Worm (Caenorhabditis elegans): ENCODE results near the gene sluh-7.

Gene sluh-7

DNA sequence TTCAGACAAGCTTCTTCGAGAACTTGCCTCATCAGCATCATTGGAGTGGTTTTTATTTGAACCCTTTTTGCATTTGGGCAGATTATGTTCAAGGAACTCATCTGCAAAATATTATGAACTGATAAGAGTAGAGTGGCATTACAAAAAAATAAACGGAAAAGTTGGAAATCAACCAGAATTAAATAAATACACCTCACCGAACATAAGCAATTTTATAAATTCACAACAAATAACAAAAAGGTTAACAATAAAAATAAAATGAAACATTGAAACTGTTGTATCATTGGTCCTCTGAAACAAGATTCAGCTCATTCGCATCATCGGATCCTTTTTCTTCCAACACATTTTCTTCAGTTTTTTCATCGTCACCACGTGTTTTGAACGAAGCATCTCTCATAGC lies 38.3 kb downstream of the sluh-7 start, which contains the start of gene asps-1:
Gene asps-1 (minus strand): TSS at position 101 of the 400 bp plus-strand sequence.
- TF ChIP-seq xnd-1 (tag; optimal IDR thresholded peaks at IDR 0.05) (no peak), snpc-1.3 (tag; optimal IDR thresholded peaks at IDR 0.05; ENCODE audit: insufficient read depth) (no peak), egl-18 (GFP tag; IDR thresholded peaks at IDR 0.05) (no peak), aptf-3 (GFP tag; IDR thresholded peaks at IDR 0.05) (no peak), B0019.2 (GFP tag; conservative IDR thresholded peaks at IDR 0.05) (no peak), ZK185.1 (tag; optimal IDR thresholded peaks at IDR 0.05; ENCODE audit: poor library complexity, severe bottlenecking) (no peak), hrde-1 (tag; optimal IDR thresholded peaks at IDR 0.05; ENCODE audit: borderline replicate concordance) (no peak), nhr-179 (tag; optimal IDR thresholded peaks at IDR 0.05) (no peak)

DNA sequence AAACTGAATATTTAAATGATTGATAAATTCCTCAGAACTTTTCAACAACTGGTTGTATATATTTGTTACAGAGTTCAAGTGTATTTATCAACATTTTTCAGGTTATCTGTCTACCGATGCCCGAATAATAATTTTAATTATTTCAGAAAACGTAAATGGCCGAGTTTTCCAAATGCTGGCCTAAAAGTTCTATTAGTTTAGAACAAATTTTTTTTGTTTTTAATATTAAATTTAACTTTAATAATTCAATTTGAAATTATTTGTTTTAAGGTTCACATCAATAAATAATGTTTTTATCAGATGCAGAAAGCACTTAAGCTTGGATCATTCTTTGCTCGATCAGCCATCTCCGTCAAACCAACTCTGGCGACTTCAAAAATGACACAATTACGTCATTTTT lies 41.3 kb downstream of the sluh-7 start, which contains the start of gene trx-2:
Gene trx-2 (plus strand): TSS at position 301 of the 400 bp plus-strand sequence.
- TF ChIP-seq ceh-58 (GFP tag; IDR thresholded peaks at IDR 0.05): no peak
- TF ChIP-seq B0261.1 (tag; optimal IDR thresholded peaks at IDR 0.05): no peak
- TF ChIP-seq die-1 (tag; optimal IDR thresholded peaks at IDR 0.05): no peak

DNA sequence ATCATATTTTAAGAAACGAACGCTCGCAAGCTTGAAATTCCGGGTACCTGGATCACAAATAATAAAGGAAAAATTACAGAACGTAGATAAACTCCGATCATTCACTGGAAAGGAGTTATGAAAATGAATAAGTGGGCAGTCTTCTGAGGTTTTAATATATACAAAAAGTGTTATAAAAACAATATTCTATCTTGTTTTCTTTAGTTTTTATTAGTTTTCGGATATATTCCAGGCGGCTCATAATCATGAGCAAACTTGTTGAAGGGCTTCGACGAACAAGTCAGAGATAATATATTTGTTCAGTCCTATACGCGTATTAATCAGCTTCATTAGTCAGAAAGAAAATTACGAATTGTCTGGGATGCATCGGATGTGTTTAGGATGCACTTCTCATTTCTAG lies 41.7 kb downstream of the sluh-7 start, which contains the start of gene gcy-6:
Gene gcy-6 (minus strand): TSS at position 101 of the 400 bp plus-strand sequence.
- TF ChIP-seq lin-35 (GFP tag; optimal IDR thresholded peaks at IDR 0.05) (no peak), snpc-1.3 (tag; optimal IDR thresholded peaks at IDR 0.05; ENCODE audit: insufficient read depth) (no peak), rcor-1 (GFP tag; IDR thresholded peaks at IDR 0.05) (no peak), fkh-3 (tag; optimal IDR thresholded peaks at IDR 0.05) (no peak), Y67H2A.10 (GFP tag; conservative IDR thresholded peaks at IDR 0.05) (no peak)

DNA sequence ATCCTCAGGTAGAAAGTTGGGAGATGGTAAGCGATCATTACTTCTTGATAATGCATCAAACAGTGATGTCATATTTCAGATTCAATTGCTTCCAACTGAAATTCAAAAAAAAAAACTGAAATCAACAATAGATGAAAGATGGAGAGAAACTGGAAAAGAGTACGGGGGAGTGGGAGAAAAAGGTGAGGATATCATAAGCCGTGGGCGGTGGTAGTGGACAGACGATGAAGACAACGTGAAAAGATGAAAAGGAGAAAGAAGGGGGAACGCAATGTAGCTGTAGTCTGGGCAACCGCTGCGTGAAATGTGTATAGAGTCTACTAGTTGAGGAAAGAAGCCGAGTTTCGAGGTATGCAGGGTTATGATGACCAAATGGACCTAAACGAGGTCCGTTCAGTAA lies 48.3 kb downstream of the sluh-7 start, which contains the start of gene che-12:
Gene che-12 (minus strand): TSS at position 101 of the 400 bp plus-strand sequence.
- no peak for TF ChIP-seq pbrm-1 (GFP tag; IDR thresholded peaks at IDR 0.05)
- TF ChIP-seq nhr-120 (GFP tag; IDR thresholded peaks at IDR 0.05): no peak
- no peak for TF ChIP-seq repo-1 (tag; optimal IDR thresholded peaks at IDR 0.05)

Measured in whole organism, young adult.